Fruit fly (Drosophila melanogaster) S2 (cell line): Measurements from ENCODE around the gene CG14277.

Source experiments
- CG8478 ChIP-seq: fragments of >200 bp; optimal IDR thresholded peaks from 2 replicates; lab custom pipeline; 2018
- CTCF ChIP-seq, 2 experiments: fragments of >200 bp; optimal IDR thresholded peaks; 2 replicates each; lab custom pipeline; 2018

dm6 chr2L:8215259-8215929, 26.9 kb upstream of the CG14277 start, which contains the start of gene CG8349:
- TF ChIP-seq CG8478 (no peak), CTCF (optimal IDR thresholded peaks at IDR 0.05; lab: Kevin White, UChicago) (no peak)
